Worm (Caenorhabditis elegans) whole organism, L3 larva: ENCODE results near the gene nas-10.

Experiments used
- R02D3.7 ChIP-seq: fragments of 150-350 bp; optimal IDR thresholded peaks from 2 replicates; lab custom pipeline; 2014; ENCODE audit warnings: missing biosample characterization, missing genetic modification characterization
- ZK546.5 ChIP-seq: sonication (generic microtip); optimal IDR thresholded peaks from 2 replicates; lab custom pipeline; 2017; ENCODE audit warnings: missing biosample characterization, missing genetic modification characterization
- aly-2 ChIP-seq: fragments of 150-350 bp; optimal IDR thresholded peaks from 2 replicates; lab custom pipeline; 2014; ENCODE audit warnings: missing biosample characterization, missing genetic modification characterization
- ama-1 ChIP-seq: fragments of 150-350 bp; optimal IDR thresholded peaks from 2 replicates; lab custom pipeline; 2018
- ceh-16 ChIP-seq: sonication (generic microtip); optimal IDR thresholded peaks from 2 replicates; lab custom pipeline; 2017; ENCODE audit warnings: missing biosample characterization, missing genetic modification characterization
- ceh-28 ChIP-seq: fragments of 150-350 bp; optimal IDR thresholded peaks from 2 replicates; lab custom pipeline; 2014; ENCODE audit warnings: missing biosample characterization, missing genetic modification reagents, missing genetic modification characterization
- ceh-82 ChIP-seq: fragments of 150-350 bp; optimal IDR thresholded peaks from 2 replicates; lab custom pipeline; 2014; ENCODE audit warnings: missing biosample characterization, missing genetic modification characterization
- ceh-9 ChIP-seq: sonication (generic microtip); optimal IDR thresholded peaks from 2 replicates; lab custom pipeline; 2018; ENCODE audit warnings: missing biosample characterization, missing genetic modification characterization
- daf-12 ChIP-seq: fragments of 150-350 bp; optimal IDR thresholded peaks from 2 replicates; lab custom pipeline; 2014; ENCODE audit warnings: missing biosample characterization, missing genetic modification reagents, missing genetic modification characterization
- egl-27 ChIP-seq: sonication (generic microtip); optimal IDR thresholded peaks from 4 replicates; lab custom pipeline; 2017; ENCODE audit warnings: missing biosample characterization, missing genetic modification reagents, missing genetic modification characterization
- elt-2 ChIP-seq: sonication (generic microtip); optimal IDR thresholded peaks from 2 replicates; lab custom pipeline; 2016; ENCODE audit warnings: missing genetic modification reagents, mild to moderate bottlenecking, missing genetic modification characterization, missing compliant biosample characterization
- eor-1 ChIP-seq, 2 experiments: fragments of 150-350 bp; optimal IDR thresholded peaks; 2 replicates each; lab custom pipeline; 2014 to 2018; ENCODE audit warnings: missing biosample characterization in 2 of 2, missing genetic modification characterization in 2 of 2
- lsy-12 ChIP-seq: sonication (generic microtip); optimal IDR thresholded peaks from 2 replicates; lab custom pipeline; 2016; ENCODE audit warnings: mild to moderate bottlenecking, missing genetic modification characterization, missing compliant biosample characterization
- nfya-1 ChIP-seq: sonication (generic microtip); optimal IDR thresholded peaks from 2 replicates; lab custom pipeline; 2017; ENCODE audit warnings: missing genetic modification characterization, mild to moderate bottlenecking, missing compliant biosample characterization, antibody characterized with exemption, moderate library complexity; ENCODE audit not compliant: insufficient read depth
- nhr-11 ChIP-seq: fragments of 150-350 bp; optimal IDR thresholded peaks from 2 replicates; lab custom pipeline; 2014; ENCODE audit warnings: missing biosample characterization, missing genetic modification characterization
- nhr-12 ChIP-seq: fragments of 150-350 bp; optimal IDR thresholded peaks from 2 replicates; lab custom pipeline; 2014; ENCODE audit warnings: missing biosample characterization, missing genetic modification characterization
- nhr-25 ChIP-seq: sonication (generic microtip); optimal IDR thresholded peaks from 2 replicates; lab custom pipeline; 2017; ENCODE audit warnings: missing biosample characterization, missing genetic modification characterization
- nhr-43 ChIP-seq: sonication (generic microtip); optimal IDR thresholded peaks from 2 replicates; lab custom pipeline; 2016; ENCODE audit warnings: mild to moderate bottlenecking, missing genetic modification characterization, missing compliant biosample characterization; ENCODE audit not compliant: poor library complexity, severe bottlenecking
- nhr-67 ChIP-seq: fragments of 150-350 bp; optimal IDR thresholded peaks from 2 replicates; lab custom pipeline; 2014; ENCODE audit warnings: missing biosample characterization, missing genetic modification characterization
- nhr-76 ChIP-seq: fragments of 150-350 bp; sonication (generic microtip); optimal IDR thresholded peaks from 5 replicates; lab custom pipeline; 2014; ENCODE audit warnings: missing biosample characterization, missing genetic modification characterization
- pha-4 ChIP-seq: fragments of 150-350 bp; optimal IDR thresholded peaks from 2 replicates; lab custom pipeline; 2014; ENCODE audit warnings: missing biosample characterization, missing genetic modification reagents, missing genetic modification characterization
- pqm-1 ChIP-seq: fragments of 150-350 bp; optimal IDR thresholded peaks from 2 replicates; lab custom pipeline; 2017; ENCODE audit warnings: missing biosample characterization, missing genetic modification characterization, inconsistent platforms
- unc-39 ChIP-seq: sonication (generic microtip); optimal IDR thresholded peaks from 4 replicates; lab custom pipeline; 2017; ENCODE audit warnings: missing biosample characterization, missing genetic modification characterization
- zag-1 ChIP-seq: fragments of 150-350 bp; optimal IDR thresholded peaks from 2 replicates; lab custom pipeline; 2014; ENCODE audit warnings: missing biosample characterization, missing genetic modification characterization
- ztf-11 ChIP-seq: fragments of 150-350 bp; optimal IDR thresholded peaks from 2 replicates; lab custom pipeline; 2014; ENCODE audit warnings: missing biosample characterization, missing genetic modification characterization
- ztf-4 ChIP-seq: fragments of 150-350 bp; optimal IDR thresholded peaks from 2 replicates; lab custom pipeline; 2014; ENCODE audit warnings: missing biosample characterization, missing genetic modification characterization

Gene nas-10

ce11 chrX:10916194-10916593 is 47.1 kb downstream of the nas-10 start:
- TF ChIP-seq eor-1 (tag; optimal IDR thresholded peaks at IDR 0.05; lab: Kevin White, UChicago), result no peak
- no peak for TF ChIP-seq nhr-25 (tag; lab: Kevin White, UChicago)
- TF ChIP-seq ceh-82, result no peak
- no peak for TF ChIP-seq ceh-9
- no peak for TF ChIP-seq ceh-28 (tag; lab: Kevin White, UChicago)
- TF ChIP-seq ztf-4 (tag; lab: Kevin White, UChicago), result no peak
- no peak for TF ChIP-seq unc-39 (tag; lab: Kevin White, UChicago)
- TF ChIP-seq pha-4 (tag; lab: Kevin White, UChicago), result peak; percentile 55
- no peak for TF ChIP-seq lsy-12 (tag; lab: Kevin White, UChicago)
- no peak for TF ChIP-seq nfya-1
- TF ChIP-seq elt-2 (tag; lab: Kevin White, UChicago), result peak; percentile 44
- no peak for TF ChIP-seq zag-1 (tag; lab: Kevin White, UChicago)
- no peak for TF ChIP-seq aly-2
- TF ChIP-seq nhr-11, result no peak
- TF ChIP-seq nhr-67, result no peak
- TF ChIP-seq, all 47 proteins: peak for 2

DNA sequence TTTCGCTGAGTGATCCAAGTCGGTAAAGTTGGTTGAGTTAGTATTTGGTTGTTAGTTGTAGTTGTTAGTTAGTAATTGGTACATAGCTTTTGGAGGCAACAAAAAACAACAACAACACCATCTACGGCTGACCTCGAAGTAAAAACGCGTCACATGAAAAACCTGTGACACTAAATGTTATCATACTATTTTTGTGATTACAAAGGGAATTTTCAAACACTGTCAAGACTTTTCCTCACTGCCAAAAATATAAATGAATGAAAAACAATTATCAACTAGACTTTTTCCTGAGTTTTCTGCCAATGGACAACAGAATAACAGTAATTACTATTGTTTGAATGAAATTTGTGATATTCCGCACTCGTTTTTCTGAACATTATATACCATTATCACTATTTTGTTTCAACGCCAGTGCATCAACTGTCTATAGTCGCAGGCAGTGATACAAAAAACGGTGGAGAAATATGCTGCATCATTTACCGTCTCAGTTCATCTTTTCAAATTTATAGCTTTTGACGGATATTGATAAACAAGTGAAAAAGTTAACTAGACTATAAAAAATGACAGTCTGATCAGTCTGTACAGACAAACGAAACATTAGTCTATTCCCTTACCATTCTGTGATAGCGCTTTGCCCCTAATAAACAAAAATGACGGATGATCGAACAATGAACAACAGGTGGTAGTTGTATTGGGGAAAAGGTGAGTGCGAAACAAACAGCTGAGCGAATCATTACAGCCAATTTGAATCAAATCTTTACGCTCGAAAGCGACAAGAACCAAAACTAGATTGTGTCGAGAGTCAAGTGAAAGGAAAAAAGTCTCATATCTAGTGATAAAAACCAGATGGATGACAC is 48.7 kb downstream of the nas-10 start:
- TF ChIP-seq pqm-1 (tag; lab: Kevin White, UChicago) (no peak), elt-2 (tag; lab: Kevin White, UChicago) (peak; percentile 61)

DNA sequence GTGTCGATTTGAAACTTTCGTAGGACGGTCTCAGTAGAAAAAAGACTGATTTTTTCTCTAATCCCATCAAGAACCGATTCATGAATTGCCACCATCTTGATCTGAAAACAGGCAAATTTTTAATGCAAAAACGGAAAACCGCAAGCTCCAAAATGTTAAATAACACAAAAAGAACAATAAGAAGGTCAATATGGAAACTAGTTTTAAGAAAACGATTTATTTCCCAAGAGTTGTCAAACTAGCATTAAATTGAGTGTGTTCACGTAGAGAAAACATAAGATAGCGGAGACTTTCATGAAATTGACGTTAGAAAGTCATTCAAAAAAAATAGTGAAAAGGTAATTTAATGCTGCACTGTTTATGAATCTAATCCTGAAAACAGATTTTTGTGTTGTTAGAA is 49.3 kb downstream of the nas-10 start, which contains the start of gene F47B10.9:
Gene F47B10.9, minus strand, starts transcription at position 101 of the 400 bp plus-strand sequence.
- TF ChIP-seq ceh-82 (no peak), lsy-12 (tag; lab: Kevin White, UChicago) (no peak), pqm-1 (tag; lab: Kevin White, UChicago) (no peak), ceh-28 (tag; lab: Kevin White, UChicago) (no peak), egl-27 (tag; lab: Kevin White, UChicago) (no peak), nhr-43 (tag; lab: Kevin White, UChicago) (no peak), ceh-9 (no peak), ZK546.5 (tag; lab: Kevin White, UChicago) (no peak), daf-12 (tag; lab: Kevin White, UChicago) (no peak), nhr-12 (tag; lab: Kevin White, UChicago) (no peak), nhr-76 (tag; lab: Kevin White, UChicago) (no peak), ama-1 (lab: Kevin White, UChicago) (no peak), zag-1 (tag; lab: Kevin White, UChicago) (no peak), nfya-1 (no peak), R02D3.7 (tag; lab: Kevin White, UChicago) (no peak), ztf-11 (no peak), ceh-16 (tag; lab: Kevin White, UChicago) (no peak)
